Worm (Caenorhabditis elegans): Measurements from ENCODE around the gene xtr-1.

The xtr-1 gene

ce11 chrX:11821159-11821720 is 31.4 kb upstream of the xtr-1 start:
- TF ChIP-seq ceh-6 (GFP tag; optimal IDR thresholded peaks at IDR 0.05): no peak
- TF ChIP-seq pros-1 (tag; optimal IDR thresholded peaks at IDR 0.05): no peak
- peak; percentile 1 for TF ChIP-seq rnt-1 (tag; optimal IDR thresholded peaks at IDR 0.05)
- peak; percentile 16 for TF ChIP-seq ceh-34 (tag; optimal IDR thresholded peaks at IDR 0.05)
- TF ChIP-seq ceh-18 (tag; optimal IDR thresholded peaks at IDR 0.05): no peak
- TF ChIP-seq K02D7.2 (tag; optimal IDR thresholded peaks at IDR 0.05): no peak
- peak; percentile 28 for TF ChIP-seq pat-9 (tag; optimal IDR thresholded peaks at IDR 0.05)
- no peak for TF ChIP-seq ceh-48 (tag; optimal IDR thresholded peaks at IDR 0.05)
- TF ChIP-seq T23F11.4 (GFP tag; optimal IDR thresholded peaks at IDR 0.05): no peak

DNA sequence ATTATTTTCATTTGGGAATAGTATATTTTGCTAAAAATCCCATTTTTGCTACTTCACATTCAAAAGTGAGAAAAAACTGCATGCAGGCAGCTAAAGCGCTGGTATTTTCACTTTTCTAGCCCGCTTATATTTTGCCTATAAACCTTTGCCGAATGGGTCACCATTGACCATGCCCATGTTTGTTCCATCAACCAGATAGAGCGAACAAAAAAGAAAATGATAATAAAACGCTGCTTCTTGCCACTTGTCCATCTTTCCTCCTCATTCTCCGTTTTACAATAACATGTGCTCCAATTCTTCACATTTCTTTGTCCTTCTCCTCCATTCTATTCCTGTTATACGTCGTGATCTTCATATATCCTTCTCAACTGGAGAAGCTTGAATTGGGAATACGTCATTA is 28.9 kb upstream of the xtr-1 start, which contains the start of gene tag-241:
Gene tag-241 (plus strand): TSS at position 301 of the 400 bp plus-strand sequence.
- TF ChIP-seq ceh-19 (GFP tag; optimal IDR thresholded peaks at IDR 0.05): no peak
- TF ChIP-seq ttx-3 (tag; optimal IDR thresholded peaks at IDR 0.05): no peak
- no peak for TF ChIP-seq elt-2 (tag; optimal IDR thresholded peaks at IDR 0.05)
- no peak for TF ChIP-seq nhr-11 (tag; optimal IDR thresholded peaks at IDR 0.05)
- no peak for TF ChIP-seq madf-2 (tag; optimal IDR thresholded peaks at IDR 0.05)
- TF ChIP-seq che-1 (tag; optimal IDR thresholded peaks at IDR 0.05): no peak
- no peak for TF ChIP-seq dmd-4 (tag; optimal IDR thresholded peaks at IDR 0.05; ENCODE audit: borderline replicate concordance)
- TF ChIP-seq ceh-14 (tag; optimal IDR thresholded peaks at IDR 0.05): no peak

DNA sequence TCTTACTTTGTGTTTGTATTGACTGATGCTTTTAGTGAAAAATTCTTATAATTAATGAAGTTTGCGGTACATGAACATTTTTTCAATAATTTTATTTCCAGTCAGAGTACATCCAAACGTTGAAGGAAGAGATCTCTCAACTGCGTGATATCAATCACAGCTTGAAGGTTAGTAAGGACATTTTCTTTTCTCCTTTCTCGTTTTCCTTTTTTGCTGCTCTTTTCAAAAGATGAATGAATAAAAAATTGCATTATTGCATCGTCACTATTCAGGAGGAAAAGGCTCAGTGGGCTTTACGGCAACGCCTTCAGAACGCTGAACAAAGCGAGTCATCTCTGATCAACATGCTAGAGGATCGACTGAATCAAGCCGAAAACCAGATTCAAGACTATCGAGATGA is 25.7 kb upstream of the xtr-1 start:
- TF ChIP-seq che-1 (tag; optimal IDR thresholded peaks at IDR 0.05): no peak
- TF ChIP-seq ceh-34 (tag; optimal IDR thresholded peaks at IDR 0.05): no peak

DNA sequence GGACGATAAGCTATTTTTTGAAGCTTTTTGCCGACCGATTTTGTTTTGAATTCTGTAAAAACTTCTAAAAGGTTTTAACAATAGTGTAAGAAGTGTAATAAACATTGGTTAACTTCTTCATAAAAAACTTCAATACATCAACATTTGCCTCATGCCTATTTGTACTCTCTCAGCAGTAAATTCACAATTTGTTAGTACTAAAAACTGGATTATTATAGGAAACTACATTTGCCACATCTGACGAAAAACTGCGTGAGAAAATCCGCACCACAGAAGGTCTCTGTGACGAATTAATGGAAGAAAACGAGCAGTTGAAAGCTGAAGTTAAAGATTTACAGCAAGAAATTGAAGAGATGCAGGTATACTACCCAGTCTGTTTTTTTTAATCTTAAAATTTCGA is 25.1 kb upstream of the xtr-1 start:
- no peak for TF ChIP-seq che-1 (tag; optimal IDR thresholded peaks at IDR 0.05)
- TF ChIP-seq nfya-1 (tag; optimal IDR thresholded peaks at IDR 0.05): no peak
- no peak for TF ChIP-seq ets-4 (tag; optimal IDR thresholded peaks at IDR 0.05)
- no peak for TF ChIP-seq zip-5 (tag; optimal IDR thresholded peaks at IDR 0.05)
- no peak for TF ChIP-seq nhr-232 (tag; optimal IDR thresholded peaks at IDR 0.05)
- no peak for TF ChIP-seq K09A11.1 (tag; optimal IDR thresholded peaks at IDR 0.05; ENCODE audit: insufficient read depth)
- no peak for TF ChIP-seq pax-1 (tag; optimal IDR thresholded peaks at IDR 0.05)
- no peak for TF ChIP-seq ref-2 (tag; optimal IDR thresholded peaks at IDR 0.05)
- TF ChIP-seq ahr-1 (tag; optimal IDR thresholded peaks at IDR 0.05): no peak
- TF ChIP-seq sox-4 (tag; optimal IDR thresholded peaks at IDR 0.05): no peak
- TF ChIP-seq pha-2 (tag; optimal IDR thresholded peaks at IDR 0.05): no peak
- TF ChIP-seq pat-9 (tag; optimal IDR thresholded peaks at IDR 0.05): no peak
- no peak for TF ChIP-seq hlh-30 (tag; optimal IDR thresholded peaks at IDR 0.05; ENCODE audit: insufficient read depth)
- no peak for TF ChIP-seq ceh-34 (tag; optimal IDR thresholded peaks at IDR 0.05)
- no peak for TF ChIP-seq T23F11.4 (GFP tag; optimal IDR thresholded peaks at IDR 0.05)

ce11 chrX:11828661-11829060 is 23.9 kb upstream of the xtr-1 start:
- no peak for TF ChIP-seq nhr-232 (tag; optimal IDR thresholded peaks at IDR 0.05)
- no peak for TF ChIP-seq ceh-18 (tag; optimal IDR thresholded peaks at IDR 0.05)
- TF ChIP-seq unc-55 (GFP tag; optimal IDR thresholded peaks at IDR 0.05): no peak
- TF ChIP-seq lim-6 (tag; optimal IDR thresholded peaks at IDR 0.05): no peak
- no peak for TF ChIP-seq sdc-2 (tag; optimal IDR thresholded peaks at IDR 0.05)
- TF ChIP-seq mec-3 (tag; optimal IDR thresholded peaks at IDR 0.05; ENCODE audit: borderline replicate concordance): no peak
- no peak for TF ChIP-seq eyg-1 (tag; optimal IDR thresholded peaks at IDR 0.05)
- no peak for TF ChIP-seq ceh-30 (tag; optimal IDR thresholded peaks at IDR 0.05)
- no peak for TF ChIP-seq tbx-7 (tag; optimal IDR thresholded peaks at IDR 0.05)
- TF ChIP-seq hlh-15 (tag; optimal IDR thresholded peaks at IDR 0.05): no peak
- no peak for TF ChIP-seq gmeb-2 (tag; optimal IDR thresholded peaks at IDR 0.05)
- TF ChIP-seq ceh-2 (tag; optimal IDR thresholded peaks at IDR 0.05): no peak
- no peak for TF ChIP-seq ceh-48 (tag; optimal IDR thresholded peaks at IDR 0.05)
- no peak for TF ChIP-seq K02D7.2 (tag; optimal IDR thresholded peaks at IDR 0.05)
- TF ChIP-seq ztf-16 (tag; optimal IDR thresholded peaks at IDR 0.05): no peak
- TF ChIP-seq pag-3 (tag; optimal IDR thresholded peaks at IDR 0.05; ENCODE audit: borderline replicate concordance): no peak
- TF ChIP-seq dve-1 (tag; optimal IDR thresholded peaks at IDR 0.05): no peak
- no peak for TF ChIP-seq unc-42 (tag; optimal IDR thresholded peaks at IDR 0.05)
